Worm (Caenorhabditis elegans): Measurements from ENCODE around the gene B0034.7.

- TF ChIP-seq W03F9.2 (tag; optimal IDR thresholded peaks at IDR 0.05) (no peak), him-1 (tag; optimal IDR thresholded peaks at IDR 0.05) (no peak)
Measured at ce11 chrII:6010544-6010943, 49.1 kb downstream of the B0034.7 start, which contains the start of gene ins-20.
